Worm (Caenorhabditis elegans) whole organism, L2 larva: Measurements from ENCODE around the gene F33C8.4.
A peak's percentile ranks its signal among the peaks of the same experiment; 100 is the strongest.

Experiments used
- C34F6.9 ChIP-seq: fragments of 150-350 bp; optimal IDR thresholded peaks from 2 replicates; lab custom pipeline; 2014; ENCODE audit warnings: missing biosample characterization, missing genetic modification characterization
- F13H6.1 ChIP-seq: sonication (generic microtip); optimal IDR thresholded peaks from 2 replicates; lab custom pipeline; 2016; ENCODE audit warnings: missing genetic modification characterization, missing compliant biosample characterization
- R02D3.7 ChIP-seq: fragments of 150-350 bp; optimal IDR thresholded peaks from 2 replicates; lab custom pipeline; 2014; ENCODE audit warnings: missing biosample characterization, missing genetic modification characterization
- Y55F3AM.14 ChIP-seq: fragments of 200-800 bp; sonication (Bioruptor generic); optimal IDR thresholded peaks from 2 replicates; lab custom pipeline; 2018; ENCODE audit warnings: mild to moderate bottlenecking, missing genetic modification characterization, missing compliant biosample characterization
- ZK546.5 ChIP-seq: sonication (generic microtip); optimal IDR thresholded peaks from 2 replicates; lab custom pipeline; 2017; ENCODE audit warnings: missing biosample characterization, missing genetic modification characterization
- aly-2 ChIP-seq: fragments of 150-350 bp; optimal IDR thresholded peaks from 2 replicates; lab custom pipeline; 2014; ENCODE audit warnings: missing biosample characterization, missing genetic modification characterization
- blmp-1 ChIP-seq: sonication (generic microtip); optimal IDR thresholded peaks from 2 replicates; lab custom pipeline; 2017; ENCODE audit warnings: missing genetic modification characterization, mild to moderate bottlenecking, missing compliant biosample characterization, antibody characterized with exemption, moderate library complexity; ENCODE audit not compliant: insufficient read depth
- ceh-16 ChIP-seq: fragments of 150-350 bp; optimal IDR thresholded peaks from 2 replicates; lab custom pipeline; 2014; ENCODE audit warnings: missing biosample characterization, missing genetic modification characterization
- crh-2 ChIP-seq: sonication (generic microtip); optimal IDR thresholded peaks from 2 replicates; lab custom pipeline; 2017; ENCODE audit warnings: missing biosample characterization, missing genetic modification characterization
- dmd-4 ChIP-seq: sonication (generic microtip); optimal IDR thresholded peaks from 2 replicates; lab custom pipeline; 2017; ENCODE audit warnings: missing biosample characterization, missing genetic modification characterization
- egl-27 ChIP-seq: sonication (generic microtip); optimal IDR thresholded peaks from 3 replicates; lab custom pipeline; 2017; ENCODE audit warnings: missing biosample characterization, missing genetic modification reagents, missing genetic modification characterization
- elt-1 ChIP-seq: fragments of 150-350 bp; optimal IDR thresholded peaks from 2 replicates; lab custom pipeline; 2014; ENCODE audit warnings: missing biosample characterization, missing genetic modification characterization
- elt-3 ChIP-seq: sonication (generic microtip); optimal IDR thresholded peaks from 2 replicates; lab custom pipeline; 2017; ENCODE audit warnings: missing biosample characterization, missing genetic modification characterization
- fos-1 ChIP-seq: fragments of 150-350 bp; optimal IDR thresholded peaks from 2 replicates; lab custom pipeline; 2014; ENCODE audit warnings: missing biosample characterization, missing genetic modification characterization
- gmeb-1 ChIP-seq: fragments of 150-350 bp; optimal IDR thresholded peaks from 2 replicates; lab custom pipeline; 2014; ENCODE audit warnings: missing biosample characterization, missing genetic modification characterization
- lin-13 ChIP-seq: fragments of 150-350 bp; optimal IDR thresholded peaks from 2 replicates; lab custom pipeline; 2014; ENCODE audit warnings: missing biosample characterization, missing genetic modification reagents, missing genetic modification characterization
- lin-39 ChIP-seq: fragments of 150-350 bp; optimal IDR thresholded peaks from 2 replicates; lab custom pipeline; 2014; ENCODE audit warnings: missing biosample characterization, missing genetic modification reagents, missing genetic modification characterization
- lsy-2 ChIP-seq, 2 experiments: fragments of 150-350 bp in 1 of 2; sonication (generic microtip) in 1 of 2; optimal IDR thresholded peaks; 2 replicates each; lab custom pipeline; 2014 to 2017; ENCODE audit warnings: missing biosample characterization in 2 of 2, missing genetic modification characterization in 2 of 2
- mab-5 ChIP-seq: fragments of 150-350 bp; optimal IDR thresholded peaks from 2 replicates; lab custom pipeline; 2014; ENCODE audit warnings: missing biosample characterization, missing genetic modification characterization
- nhr-10 ChIP-seq: sonication (generic microtip); optimal IDR thresholded peaks from 2 replicates; lab custom pipeline; 2017; ENCODE audit warnings: missing biosample characterization, missing genetic modification characterization
- nhr-11 ChIP-seq: fragments of 150-350 bp; optimal IDR thresholded peaks from 2 replicates; lab custom pipeline; 2014; ENCODE audit warnings: missing biosample characterization, missing genetic modification characterization
- nhr-129 ChIP-seq: fragments of 150-350 bp; optimal IDR thresholded peaks from 2 replicates; lab custom pipeline; 2014; ENCODE audit warnings: missing biosample characterization, missing genetic modification characterization
- nhr-21 ChIP-seq: fragments of 150-350 bp; optimal IDR thresholded peaks from 2 replicates; lab custom pipeline; 2014; ENCODE audit warnings: missing biosample characterization, missing genetic modification characterization
- nhr-23 ChIP-seq: fragments of 150-350 bp; optimal IDR thresholded peaks from 2 replicates; lab custom pipeline; 2014; ENCODE audit warnings: missing biosample characterization, missing genetic modification reagents, missing genetic modification characterization
- nhr-237 ChIP-seq: fragments of 150-350 bp; optimal IDR thresholded peaks from 2 replicates; lab custom pipeline; 2014; ENCODE audit warnings: missing biosample characterization, missing genetic modification characterization
- nhr-25 ChIP-seq: fragments of 150-350 bp; sonication (generic microtip); optimal IDR thresholded peaks from 3 replicates; lab custom pipeline; 2014; ENCODE audit warnings: missing biosample characterization, missing genetic modification characterization
- nhr-6 ChIP-seq: fragments of 150-350 bp; optimal IDR thresholded peaks from 2 replicates; lab custom pipeline; 2014; ENCODE audit warnings: missing biosample characterization, missing genetic modification characterization
- nhr-77 ChIP-seq: fragments of 150-350 bp; optimal IDR thresholded peaks from 2 replicates; lab custom pipeline; 2014; ENCODE audit warnings: missing biosample characterization, missing genetic modification characterization
- peb-1 ChIP-seq: fragments of 150-350 bp; optimal IDR thresholded peaks from 2 replicates; lab custom pipeline; 2014; ENCODE audit warnings: missing biosample characterization, missing genetic modification characterization
- sem-4 ChIP-seq: fragments of 150-350 bp; optimal IDR thresholded peaks from 2 replicates; lab custom pipeline; 2014; ENCODE audit warnings: missing biosample characterization, missing genetic modification reagents, missing genetic modification characterization
- skn-1 ChIP-seq: sonication (generic microtip); optimal IDR thresholded peaks from 2 replicates; lab custom pipeline; 2017; ENCODE audit warnings: missing biosample characterization, missing genetic modification characterization
- sma-3 ChIP-seq: sonication (generic microtip); optimal IDR thresholded peaks from 2 replicates; lab custom pipeline; 2016; ENCODE audit warnings: missing genetic modification reagents, missing genetic modification characterization, missing compliant biosample characterization
- sma-9 ChIP-seq, 2 experiments: fragments of 150-350 bp in 1 of 2; sonication (generic microtip) in 1 of 2; optimal IDR thresholded peaks; 2 replicates each; lab custom pipeline; 2014 to 2016; ENCODE audit warnings: missing genetic modification characterization in 2 of 2, mild to moderate bottlenecking in 1 of 2, missing biosample characterization in 1 of 2, missing compliant biosample characterization in 1 of 2, missing genetic modification reagents in 1 of 2, moderate library complexity in 1 of 2
- snpc-4 ChIP-seq: fragments of 150-350 bp; optimal IDR thresholded peaks from 2 replicates; lab custom pipeline; 2014; ENCODE audit warnings: missing biosample characterization, missing genetic modification characterization
- unc-39 ChIP-seq: fragments of 150-350 bp; optimal IDR thresholded peaks from 2 replicates; lab custom pipeline; 2014; ENCODE audit warnings: missing biosample characterization, missing genetic modification characterization
- unc-55 ChIP-seq: fragments of 150-350 bp; sonication (generic microtip); optimal IDR thresholded peaks from 3 replicates; lab custom pipeline; 2014; ENCODE audit warnings: missing biosample characterization, missing genetic modification reagents, missing genetic modification characterization
- unc-62 ChIP-seq: fragments of 150-350 bp; optimal IDR thresholded peaks from 2 replicates; lab custom pipeline; 2014; ENCODE audit warnings: missing biosample characterization, missing genetic modification reagents, missing genetic modification characterization
- zag-1 ChIP-seq: fragments of 150-350 bp; optimal IDR thresholded peaks from 2 replicates; lab custom pipeline; 2014; ENCODE audit warnings: missing biosample characterization, missing genetic modification characterization
- ztf-1 ChIP-seq: fragments of 200-800 bp; sonication (Bioruptor generic); conservative IDR thresholded peaks from 2 replicates; pipeline ENCODE4 v1.3.6; 2022; ENCODE audit warnings: missing genetic modification characterization, missing compliant biosample characterization
- ztf-11 ChIP-seq: sonication (generic microtip); optimal IDR thresholded peaks from 2 replicates; lab custom pipeline; 2017; ENCODE audit warnings: missing biosample characterization, missing genetic modification characterization
- ztf-4 ChIP-seq: fragments of 150-350 bp; optimal IDR thresholded peaks from 2 replicates; lab custom pipeline; 2014; ENCODE audit warnings: missing biosample characterization, missing genetic modification characterization

The F33C8.4 gene

DNA sequence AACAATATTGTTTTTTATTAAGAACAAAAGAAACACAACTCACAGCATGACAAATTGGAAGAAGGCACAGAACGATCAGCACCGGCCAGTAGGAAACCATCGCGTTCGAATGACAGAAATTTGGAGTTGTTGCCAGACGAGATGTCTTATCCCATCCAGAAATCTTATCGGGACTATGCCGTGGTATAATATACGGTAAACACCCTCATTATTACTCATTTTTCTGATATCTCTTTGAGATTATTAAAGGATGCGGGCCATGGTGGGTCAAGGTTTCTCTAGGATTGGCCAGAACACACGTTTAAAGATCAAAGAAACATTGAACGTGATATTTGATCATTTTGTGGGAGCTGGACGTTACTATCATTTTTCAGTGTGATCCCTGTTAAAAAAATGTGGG lies 32.2 kb upstream of the F33C8.4 start, which contains the start of gene hch-1:
TSS of gene hch-1 (minus strand) at position 112 of the 400 bp plus-strand sequence.
- no peak for TF ChIP-seq Y55F3AM.14

DNA sequence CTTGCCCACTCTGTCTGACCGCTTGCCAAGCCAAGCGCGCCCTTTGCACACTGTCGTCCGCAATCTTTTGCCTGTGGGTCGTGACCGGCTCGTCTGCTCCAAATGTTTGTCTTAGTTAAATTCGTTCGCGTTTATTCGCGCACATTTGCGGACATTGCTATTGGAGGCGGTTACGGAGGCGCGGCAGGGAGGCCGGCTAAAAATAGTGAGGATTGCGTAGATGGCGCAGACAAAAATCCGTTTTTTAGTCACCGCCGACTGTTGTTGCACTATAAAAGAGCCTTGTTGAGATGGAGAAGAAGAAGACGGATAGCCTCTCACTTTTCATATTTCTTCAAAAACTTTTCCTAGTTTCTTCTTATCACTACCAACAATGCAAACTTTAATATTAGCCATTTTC lies 30.6 kb upstream of the F33C8.4 start, which contains the start of gene F40E10.5:
TSS of gene F40E10.5 (plus strand) at position 301 of the 400 bp plus-strand sequence.
- TF ChIP-seq egl-27 (no peak), lin-39 (tag; lab: Kevin White, UChicago) (no peak), skn-1 (tag; lab: Kevin White, UChicago) (no peak)
- TF ChIP-seq, all 48 proteins: peak for 0

- TF ChIP-seq nhr-10 (tag; lab: Kevin White, UChicago) = no peak
- TF ChIP-seq snpc-4 (tag; lab: Kevin White, UChicago) = peak; percentile 31
- no peak for TF ChIP-seq aly-2 (tag; lab: Kevin White, UChicago)
Observed at ce11 chrX:14704933-14705332, 27.1 kb upstream of the F33C8.4 start.

ce11 chrX:14706698-14707285 lies 25.3 kb upstream of the F33C8.4 start, which contains the start of gene tmem-184:
tmem-184 (minus strand) TSS chrX:14706861.
- TF ChIP-seq sma-9 (GFP tag; optimal IDR thresholded peaks at IDR 0.05; lab: Kevin White, UChicago) = peak; percentile 70
- no peak for TF ChIP-seq sma-9 (tag; optimal IDR thresholded peaks at IDR 0.05; lab: Kevin White, UChicago)
- peak; percentile 0 for TF ChIP-seq nhr-21 (tag; lab: Kevin White, UChicago)
- peak; percentile 66 for TF ChIP-seq crh-2
- TF ChIP-seq peb-1 = no peak
- TF ChIP-seq ceh-16 (tag; lab: Kevin White, UChicago) = no peak
- TF ChIP-seq F13H6.1 = peak; percentile 7
- no peak for TF ChIP-seq nhr-6 (tag; lab: Kevin White, UChicago)
- TF ChIP-seq zag-1 (tag; lab: Kevin White, UChicago) = no peak
- TF ChIP-seq elt-1 = no peak
- peak; percentile 89 for TF ChIP-seq fos-1 (tag; lab: Kevin White, UChicago)
- TF ChIP-seq mab-5 (tag; lab: Kevin White, UChicago) = no peak
- TF ChIP-seq nhr-129 (tag; lab: Kevin White, UChicago) = peak; percentile 29
- peak; percentile 22 for TF ChIP-seq C34F6.9 (tag; lab: Kevin White, UChicago)
- TF ChIP-seq snpc-4 (tag; lab: Kevin White, UChicago) = no peak
- TF ChIP-seq lsy-2 (tag; optimal IDR thresholded peaks at IDR 0.05; lab: Kevin White, UChicago) = peak in 1 of 2 experiments; percentile 4
- peak; percentile 1 for TF ChIP-seq sma-3 (GFP tag; lab: Kevin White, UChicago)
- no peak for TF ChIP-seq ztf-11
- TF ChIP-seq, all 48 proteins: peak for 9

- TF ChIP-seq mab-5 (tag; lab: Kevin White, UChicago) (peak; percentile 92), sem-4 (peak; percentile 76), ztf-4 (tag; lab: Kevin White, UChicago) (peak; percentile 85), elt-3 (tag; lab: Kevin White, UChicago) (no peak), Y55F3AM.14 (peak; percentile 96), F13H6.1 (peak; percentile 97), lin-39 (tag; lab: Kevin White, UChicago) (no peak), elt-1 (no peak), fos-1 (tag; lab: Kevin White, UChicago) (peak; percentile 98), unc-39 (tag; lab: Kevin White, UChicago) (peak; percentile 33), ztf-11 (no peak), lsy-2 (tag; optimal IDR thresholded peaks at IDR 0.05; lab: Kevin White, UChicago) (peak; percentile 76 to 84), skn-1 (tag; lab: Kevin White, UChicago) (no peak), ceh-16 (tag; lab: Kevin White, UChicago) (peak; percentile 94), nhr-77 (no peak), C34F6.9 (tag; lab: Kevin White, UChicago) (peak; percentile 97), ZK546.5 (tag; lab: Kevin White, UChicago) (no peak), egl-27 (peak; percentile 88), aly-2 (tag; lab: Kevin White, UChicago) (no peak), nhr-237 (tag; lab: Kevin White, UChicago) (no peak), nhr-10 (tag; lab: Kevin White, UChicago) (peak; percentile 53), ztf-1 (GFP tag; lab: Robert Waterston, UW) (no peak), unc-55 (GFP tag; lab: Kevin White, UChicago) (peak; percentile 96), blmp-1 (tag; lab: Kevin White, UChicago) (peak; percentile 68), gmeb-1 (tag; lab: Kevin White, UChicago) (peak; percentile 61), sma-3 (GFP tag; lab: Kevin White, UChicago) (peak; percentile 90), crh-2 (peak; percentile 91), R02D3.7 (peak; percentile 9), dmd-4 (tag; lab: Kevin White, UChicago) (no peak), nhr-23 (no peak), nhr-11 (tag; lab: Kevin White, UChicago) (no peak), unc-62 (GFP tag; lab: Kevin White, UChicago) (no peak), sma-9 (GFP tag; optimal IDR thresholded peaks at IDR 0.05; lab: Kevin White, UChicago) (peak; percentile 93), sma-9 (tag; optimal IDR thresholded peaks at IDR 0.05; lab: Kevin White, UChicago) (no peak), lin-13 (GFP tag; lab: Kevin White, UChicago) (peak; percentile 93), nhr-25 (tag; lab: Kevin White, UChicago) (peak; percentile 88)
Observed at ce11 chrX:14708176-14708642, 23.9 kb upstream of the F33C8.4 start.
